Fruit fly (Drosophila melanogaster): ENCODE data around the gene Csl4.

The Csl4 gene

DNA sequence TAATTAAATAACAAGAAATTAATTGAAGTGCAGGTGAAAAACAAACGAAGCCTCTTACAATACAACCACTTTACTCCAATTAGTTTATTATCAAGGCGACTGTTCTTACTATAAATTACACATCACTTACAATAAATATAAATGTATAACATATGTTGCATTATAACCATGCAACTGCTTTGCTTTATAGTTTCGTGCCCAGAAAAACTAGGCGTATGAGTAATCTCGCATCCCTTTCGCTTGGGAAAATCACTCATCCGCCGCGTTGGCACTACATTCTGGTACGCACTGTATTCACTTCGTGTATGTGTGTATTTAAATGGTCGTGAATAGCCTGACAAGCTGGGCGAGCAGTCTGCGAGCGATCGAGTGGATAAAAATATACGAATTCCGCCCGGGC is 46.5 kb upstream of the Csl4 start (continued):
- TF ChIP-seq CG15269 (tag; optimal IDR thresholded peaks at IDR 0.05), result no peak
- TF ChIP-seq abd-A (tag; optimal IDR thresholded peaks at IDR 0.05), result no peak
- no peak for TF ChIP-seq ind (GFP tag; optimal IDR thresholded peaks at IDR 0.05)
- TF ChIP-seq CG9817 (tag; optimal IDR thresholded peaks at IDR 0.05), result peak; percentile 14
- TF ChIP-seq CG14667 (GFP tag; IDR thresholded peaks at IDR 0.05), result no peak
- no peak for TF ChIP-seq h (optimal IDR thresholded peaks at IDR 0.05)
- no peak for TF ChIP-seq Scr (GFP tag; IDR thresholded peaks at IDR 0.05; ENCODE audit: partially characterized antibody)
- TF ChIP-seq amos (GFP tag; IDR thresholded peaks at IDR 0.05; ENCODE audit: partially characterized antibody), result no peak
- no peak for TF ChIP-seq nau (GFP tag; optimal IDR thresholded peaks at IDR 0.05)
- TF ChIP-seq Rfx (GFP tag; IDR thresholded peaks at IDR 0.05), result peak; percentile 31; the same call in 1 of the 2 replicates
- no peak for TF ChIP-seq CG4820 (GFP tag; optimal IDR thresholded peaks at IDR 0.05)
- TF ChIP-seq CG7745 (tag; optimal IDR thresholded peaks at IDR 0.05), result no peak
- peak; percentile 22 for TF ChIP-seq sens (GFP tag)
- no peak for TF ChIP-seq Spps (tag; optimal IDR thresholded peaks at IDR 0.05)
- TF ChIP-seq CG32532 (GFP tag; IDR thresholded peaks at IDR 0.05), result peak; percentile 41; the same call in 1 of the 2 replicates
- no peak for TF ChIP-seq prd (optimal IDR thresholded peaks at IDR 0.05)
- TF ChIP-seq prd (GFP tag; IDR thresholded peaks at IDR 0.05), result peak; percentile 47; the same call in 2 of the 3 replicates
- TF ChIP-seq CG16779 (GFP tag; IDR thresholded peaks at IDR 0.05), result no peak
- TF ChIP-seq Hmr (GFP tag; optimal IDR thresholded peaks at IDR 0.05), result no peak
- TF ChIP-seq Ptx1 (GFP tag; IDR thresholded peaks at IDR 0.05), result peak; percentile 20; the same call in 1 of the 2 replicates
- TF ChIP-seq CG18262 (tag; optimal IDR thresholded peaks at IDR 0.05), result no peak
- no peak for TF ChIP-seq CG13287 (GFP tag; IDR thresholded peaks at IDR 0.05; ENCODE audit: partially characterized antibody)
- TF ChIP-seq tgo (GFP tag; IDR thresholded peaks at IDR 0.05), result 0 out of 3 replicates have a peak, but pooled peaks have one; percentile 15
- TF ChIP-seq Sox100B (GFP tag; optimal IDR thresholded peaks at IDR 0.05), result no peak
- TF ChIP-seq CG11456 (GFP tag; IDR thresholded peaks at IDR 0.05), result peak; percentile 30; the same call in 1 of the 3 replicates
- TF ChIP-seq CG34376 (GFP tag; optimal IDR thresholded peaks at IDR 0.05), result no peak
- no peak for TF ChIP-seq CG17568 (GFP tag; optimal IDR thresholded peaks at IDR 0.05)

DNA sequence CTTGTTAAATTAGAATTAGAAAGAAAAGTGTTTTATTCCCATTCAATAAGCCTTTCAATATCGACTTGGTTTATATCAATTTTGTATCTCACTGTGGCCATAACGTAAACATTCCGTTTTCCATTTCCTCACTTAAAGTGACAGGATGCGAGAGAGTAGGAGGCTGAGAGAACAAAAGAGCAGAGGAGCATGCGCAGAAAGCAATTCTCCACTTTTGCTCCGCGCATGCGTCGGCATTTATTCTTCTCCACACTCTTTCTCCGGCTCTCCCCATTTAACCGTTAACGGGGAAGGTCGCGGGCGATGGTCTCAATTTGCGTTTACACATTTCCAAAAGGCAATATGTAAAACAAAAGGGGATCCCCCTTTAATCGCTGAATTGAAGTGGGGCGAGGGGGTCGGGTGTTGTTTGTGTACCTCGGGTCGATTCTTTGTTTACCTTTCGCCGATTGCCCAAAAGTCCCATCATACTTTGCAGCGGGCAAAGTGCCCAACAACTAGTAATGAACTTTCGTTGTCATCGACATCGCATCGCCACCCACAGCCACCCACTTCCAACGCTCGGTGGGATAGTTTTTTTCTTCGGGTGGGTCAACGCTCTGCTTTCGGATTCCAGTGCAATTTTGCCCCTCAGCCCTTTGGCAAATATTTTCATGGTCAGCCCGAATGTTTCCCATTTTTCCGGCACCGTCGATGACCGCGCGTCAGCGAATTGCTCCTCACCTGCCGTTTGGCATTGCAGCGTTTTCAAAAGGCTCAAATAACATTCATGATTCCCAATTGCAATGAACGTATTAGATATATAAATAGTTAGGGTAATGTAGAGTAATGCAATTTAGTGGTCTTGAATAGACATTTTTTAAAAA is 45.5 kb upstream of the Csl4 start:
- TF ChIP-seq crol (GFP tag; IDR thresholded peaks at IDR 0.05) (peak; percentile 83), ewg (GFP tag; optimal IDR thresholded peaks at IDR 0.05) (peak; percentile 93), CG9609 (GFP tag; optimal IDR thresholded peaks at IDR 0.05) (no peak), sc (optimal IDR thresholded peaks at IDR 0.05) (no peak), sc (GFP tag; optimal IDR thresholded peaks at IDR 0.05) (no peak), cas (GFP tag; IDR thresholded peaks at IDR 0.05) (no peak), seq (GFP tag; IDR thresholded peaks at IDR 0.05) (peak; percentile 32; the same call in 1 of the 2 replicates), CG9727 (GFP tag; optimal IDR thresholded peaks at IDR 0.05) (no peak), ci (GFP tag; IDR thresholded peaks at IDR 0.05) (0 out of 3 replicates have a peak, but pooled peaks have one; percentile 38), Camta (GFP tag; optimal IDR thresholded peaks at IDR 0.05) (no peak), CG12769 (tag; optimal IDR thresholded peaks at IDR 0.05) (peak; percentile 73), vvl (GFP tag; IDR thresholded peaks at IDR 0.05) (peak; percentile 35; the same call in 1 of the 2 replicates), Optix (GFP tag; IDR thresholded peaks at IDR 0.05) (0 out of 3 replicates have a peak, but pooled peaks have one; percentile 28), mirr (GFP tag; optimal IDR thresholded peaks at IDR 0.05) (peak; percentile 9), CG18599 (GFP tag; optimal IDR thresholded peaks at IDR 0.05) (peak; percentile 2), Trl (optimal IDR thresholded peaks at IDR 0.05) (peak; percentile 66 to 76), Trl (GFP tag; optimal IDR thresholded peaks at IDR 0.05) (no peak), ase (GFP tag; IDR thresholded peaks at IDR 0.05) (0 out of 3 replicates have a peak, but pooled peaks have one; percentile 22), tx (GFP tag; optimal IDR thresholded peaks at IDR 0.05) (no peak), CG10543 (GFP tag; optimal IDR thresholded peaks at IDR 0.05) (peak; percentile 19), CG11085 (GFP tag; IDR thresholded peaks at IDR 0.05) (no peak), z (GFP tag; IDR thresholded peaks at IDR 0.05) (no peak), Deaf1 (tag; optimal IDR thresholded peaks at IDR 0.05) (peak; percentile 52), so (GFP tag; IDR thresholded peaks at IDR 0.05) (0 out of 3 replicates have a peak, but pooled peaks have one; percentile 20)

Data from whole organism, embryonic.